Worm (Caenorhabditis elegans) whole organism, mixed stage, embryonic: ENCODE results near the gene M163.22.

Experiments
- M03D4.4 ChIP-seq: sonication (generic microtip); optimal IDR thresholded peaks from 2 replicates; lab custom pipeline; 2017; ENCODE audit warnings: mild to moderate bottlenecking, missing genetic modification characterization, missing compliant biosample characterization
- blmp-1 ChIP-seq: fragments of 150-350 bp; optimal IDR thresholded peaks from 2 replicates; lab custom pipeline; 2014; ENCODE audit warnings: missing biosample characterization, missing genetic modification characterization
- ceh-39 ChIP-seq: fragments of 150-350 bp; optimal IDR thresholded peaks from 2 replicates; lab custom pipeline; 2014; ENCODE audit warnings: missing biosample characterization, missing genetic modification characterization
- ceh-43 ChIP-seq: fragments of 200-800 bp; sonication (Bioruptor generic); optimal IDR thresholded peaks from 2 replicates; lab custom pipeline; 2018; ENCODE audit warnings: mild to moderate bottlenecking, missing genetic modification characterization, moderate library complexity, missing compliant biosample characterization
- ceh-83 ChIP-seq: fragments of 200-800 bp; sonication (Bioruptor generic); optimal IDR thresholded peaks from 2 replicates; lab custom pipeline; 2018; ENCODE audit warnings: mild to moderate bottlenecking, missing genetic modification characterization, missing compliant biosample characterization
- ces-1 ChIP-seq: fragments of 150-350 bp; optimal IDR thresholded peaks from 2 replicates; lab custom pipeline; 2014; ENCODE audit warnings: missing biosample characterization, missing genetic modification reagents, missing genetic modification characterization
- cnd-1 ChIP-seq: fragments of 200-800 bp; sonication (Bioruptor generic); optimal IDR thresholded peaks from 2 replicates; lab custom pipeline; 2018; ENCODE audit warnings: mild to moderate bottlenecking, missing genetic modification characterization, missing compliant biosample characterization
- drap-1 ChIP-seq: fragments of 200-800 bp; sonication (Bioruptor generic); optimal IDR thresholded peaks from 3 replicates; lab custom pipeline; 2018; ENCODE audit warnings: mild to moderate bottlenecking, missing genetic modification characterization, missing compliant biosample characterization
- elt-1 ChIP-seq: sonication (generic microtip); optimal IDR thresholded peaks from 2 replicates; lab custom pipeline; 2017; ENCODE audit warnings: missing genetic modification characterization, mild to moderate bottlenecking, missing compliant biosample characterization, antibody characterized with exemption, moderate library complexity, borderline replicate concordance; ENCODE audit not compliant: insufficient read depth
- elt-3 ChIP-seq: fragments of 150-350 bp; optimal IDR thresholded peaks from 2 replicates; lab custom pipeline; 2014; ENCODE audit warnings: missing biosample characterization, missing genetic modification characterization
- flh-1 ChIP-seq: fragments of 200-800 bp; sonication (Bioruptor generic); optimal IDR thresholded peaks from 2 replicates; lab custom pipeline; 2018; ENCODE audit warnings: mild to moderate bottlenecking, missing genetic modification characterization, moderate library complexity, missing compliant biosample characterization
- ham-2 ChIP-seq: fragments of 200-800 bp; sonication (Bioruptor generic); optimal IDR thresholded peaks from 2 replicates; lab custom pipeline; 2018; ENCODE audit warnings: mild to moderate bottlenecking, missing genetic modification characterization, missing compliant biosample characterization
- hlh-1 ChIP-seq: fragments of 150-350 bp; optimal IDR thresholded peaks from 2 replicates; lab custom pipeline; 2014; ENCODE audit warnings: missing biosample characterization, missing genetic modification reagents, missing genetic modification characterization
- lin-13 ChIP-seq: fragments of 150-350 bp; optimal IDR thresholded peaks from 2 replicates; lab custom pipeline; 2014; ENCODE audit warnings: missing biosample characterization, missing genetic modification characterization
- lin-32 ChIP-seq: fragments of 200-800 bp; sonication (Bioruptor generic); optimal IDR thresholded peaks from 2 replicates; lab custom pipeline; 2018; ENCODE audit warnings: mild to moderate bottlenecking, missing genetic modification characterization, missing compliant biosample characterization
- mab-5 ChIP-seq: fragments of 150-350 bp; optimal IDR thresholded peaks from 2 replicates; lab custom pipeline; 2014; ENCODE audit warnings: missing biosample characterization, missing genetic modification characterization
- mep-1 ChIP-seq: fragments of 150-350 bp; optimal IDR thresholded peaks from 2 replicates; lab custom pipeline; 2017; ENCODE audit warnings: missing biosample characterization, missing genetic modification reagents, missing genetic modification characterization, inconsistent platforms
- mls-2 ChIP-seq: sonication (generic microtip); optimal IDR thresholded peaks from 2 replicates; lab custom pipeline; 2016; ENCODE audit warnings: mild to moderate bottlenecking, missing genetic modification characterization, moderate library complexity, missing compliant biosample characterization
- nhr-12 ChIP-seq: fragments of 150-350 bp; optimal IDR thresholded peaks from 2 replicates; lab custom pipeline; 2014; ENCODE audit warnings: missing biosample characterization, missing genetic modification characterization
- nhr-237 ChIP-seq: fragments of 150-350 bp; optimal IDR thresholded peaks from 2 replicates; lab custom pipeline; 2014; ENCODE audit warnings: missing biosample characterization, missing genetic modification characterization
- nhr-28 ChIP-seq: fragments of 150-350 bp; optimal IDR thresholded peaks from 2 replicates; lab custom pipeline; 2014; ENCODE audit warnings: missing biosample characterization, missing genetic modification characterization
- nhr-76 ChIP-seq: sonication (generic microtip); optimal IDR thresholded peaks from 2 replicates; lab custom pipeline; 2017; ENCODE audit warnings: missing biosample characterization, missing genetic modification characterization
- snpc-4 ChIP-seq: fragments of 150-350 bp; optimal IDR thresholded peaks from 2 replicates; lab custom pipeline; 2014; ENCODE audit warnings: missing biosample characterization, missing genetic modification characterization
- sptf-1 ChIP-seq: sonication (generic microtip); optimal IDR thresholded peaks from 2 replicates; lab custom pipeline; 2017; ENCODE audit warnings: mild to moderate bottlenecking, missing genetic modification characterization, moderate library complexity, missing compliant biosample characterization
- tbx-8 ChIP-seq: fragments of 200-800 bp; sonication (Bioruptor generic); optimal IDR thresholded peaks from 2 replicates; lab custom pipeline; 2018; ENCODE audit warnings: mild to moderate bottlenecking, missing genetic modification characterization, moderate library complexity, missing compliant biosample characterization
- unc-120 ChIP-seq: sonication (generic microtip); optimal IDR thresholded peaks from 2 replicates; lab custom pipeline; 2017; ENCODE audit warnings: missing genetic modification characterization, missing compliant biosample characterization; ENCODE audit not compliant: poor library complexity, severe bottlenecking
- unc-62 ChIP-seq: fragments of 150-350 bp; optimal IDR thresholded peaks from 2 replicates; lab custom pipeline; 2014; ENCODE audit warnings: missing biosample characterization, missing genetic modification reagents, missing genetic modification characterization
- ztf-11 ChIP-seq: fragments of 150-350 bp; optimal IDR thresholded peaks from 2 replicates; lab custom pipeline; 2014; ENCODE audit warnings: missing biosample characterization, missing genetic modification characterization

The M163.22 gene

ce11 chrX:14504551-14504902 lies 38.8 kb downstream of the M163.22 start:
- TF ChIP-seq drap-1 (GFP tag; lab: Kevin White, UChicago) (no peak), nhr-28 (tag; lab: Kevin White, UChicago) (no peak), nhr-76 (tag; lab: Kevin White, UChicago) (no peak), unc-120 (no peak)

- TF ChIP-seq cnd-1, result peak; percentile 10
- TF ChIP-seq nhr-12, result no peak
- TF ChIP-seq elt-3, result no peak
- TF ChIP-seq nhr-28 (tag; lab: Kevin White, UChicago), result no peak
- no peak for TF ChIP-seq ztf-11 (tag; lab: Kevin White, UChicago)
- no peak for TF ChIP-seq mep-1 (tag; lab: Kevin White, UChicago)
- no peak for TF ChIP-seq blmp-1 (tag; lab: Kevin White, UChicago)
- TF ChIP-seq ceh-39 (tag; lab: Kevin White, UChicago), result no peak
- no peak for TF ChIP-seq snpc-4 (tag; lab: Kevin White, UChicago)
- TF ChIP-seq drap-1 (GFP tag; lab: Kevin White, UChicago), result no peak
- no peak for TF ChIP-seq nhr-76 (tag; lab: Kevin White, UChicago)
- peak; percentile 52 for TF ChIP-seq M03D4.4 (tag; lab: Kevin White, UChicago)
- no peak for TF ChIP-seq lin-13 (tag; lab: Kevin White, UChicago)
Measured at ce11 chrX:14505578-14506353, 40.1 kb downstream of the M163.22 start.

ce11 chrX:14507992-14508391 lies 42.3 kb downstream of the M163.22 start:
- TF ChIP-seq lin-13 (tag; lab: Kevin White, UChicago) (no peak), ceh-43 (GFP tag; lab: Kevin White, UChicago) (no peak), lin-32 (no peak), drap-1 (GFP tag; lab: Kevin White, UChicago) (no peak), unc-62 (GFP tag; lab: Kevin White, UChicago) (no peak), nhr-12 (no peak), snpc-4 (tag; lab: Kevin White, UChicago) (no peak)

ce11 chrX:14508823-14509259 lies 43.1 kb downstream of the M163.22 start:
- TF ChIP-seq ham-2 (GFP tag; lab: Kevin White, UChicago) (peak; percentile 32), unc-62 (GFP tag; lab: Kevin White, UChicago) (peak; percentile 83), M03D4.4 (tag; lab: Kevin White, UChicago) (no peak), unc-120 (peak; percentile 43), sptf-1 (no peak)

ce11 chrX:14510358-14510757 lies 44.7 kb downstream of the M163.22 start:
- TF ChIP-seq nhr-237 (tag; lab: Kevin White, UChicago) (no peak), snpc-4 (tag; lab: Kevin White, UChicago) (no peak), tbx-8 (GFP tag; lab: Kevin White, UChicago) (no peak), ceh-39 (tag; lab: Kevin White, UChicago) (no peak), cnd-1 (no peak), nhr-76 (tag; lab: Kevin White, UChicago) (no peak), unc-62 (GFP tag; lab: Kevin White, UChicago) (no peak), ceh-83 (GFP tag; lab: Kevin White, UChicago) (no peak), elt-1 (no peak), sptf-1 (no peak), nhr-12 (no peak), hlh-1 (tag; lab: Kevin White, UChicago) (no peak), M03D4.4 (tag; lab: Kevin White, UChicago) (no peak)

- no peak for TF ChIP-seq elt-3
- TF ChIP-seq mab-5, result no peak
- TF ChIP-seq nhr-28 (tag; lab: Kevin White, UChicago), result no peak
- TF ChIP-seq nhr-12, result no peak
- no peak for TF ChIP-seq ceh-43 (GFP tag; lab: Kevin White, UChicago)
- no peak for TF ChIP-seq unc-120
- no peak for TF ChIP-seq unc-62 (GFP tag; lab: Kevin White, UChicago)
- no peak for TF ChIP-seq nhr-237 (tag; lab: Kevin White, UChicago)
- TF ChIP-seq blmp-1 (tag; lab: Kevin White, UChicago), result no peak
- no peak for TF ChIP-seq ces-1
- no peak for TF ChIP-seq mls-2 (tag; lab: Kevin White, UChicago)
- no peak for TF ChIP-seq flh-1 (GFP tag; lab: Kevin White, UChicago)
- TF ChIP-seq cnd-1, result no peak
- TF ChIP-seq, all 35 proteins: peak for 0
Measured at ce11 chrX:14512817-14513216, 47.1 kb downstream of the M163.22 start, which contains the start of gene fbxa-141. fbxa-141 (minus strand) TSS chrX:14512917.
